Fruit fly (Drosophila melanogaster): Measurements from ENCODE around the gene CG32572.

The CG32572 gene

DNA sequence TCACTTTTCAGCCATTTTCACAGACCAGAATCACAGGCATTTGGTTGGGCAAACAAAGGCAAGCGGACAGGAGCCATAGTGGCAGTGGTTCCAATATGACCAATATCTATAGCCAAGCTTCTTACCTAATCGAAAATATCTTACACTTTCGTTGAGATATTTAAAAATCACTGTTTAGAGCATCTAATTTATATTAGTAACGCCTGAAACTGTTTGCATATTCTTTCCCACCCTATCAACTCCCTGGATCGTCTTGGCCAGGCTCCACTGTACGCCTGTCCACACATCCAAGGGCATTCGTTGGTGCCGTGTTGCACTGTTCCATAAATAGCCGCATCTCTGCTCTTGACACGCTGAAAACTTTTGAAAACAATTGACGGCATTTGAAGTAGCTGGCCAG is 30.5 kb upstream of the CG32572 start (continued):
- TF ChIP-seq CHES-1-like (GFP tag; optimal IDR thresholded peaks at IDR 0.05) (no peak), CG17802 (tag; optimal IDR thresholded peaks at IDR 0.05) (no peak), CG2712 (tag; optimal IDR thresholded peaks at IDR 0.05) (peak; percentile 12), CG3281 (GFP tag; optimal IDR thresholded peaks at IDR 0.05) (no peak), Opbp (GFP tag; IDR thresholded peaks at IDR 0.05; ENCODE audit: partially characterized antibody) (no peak), CG31441 (GFP tag; IDR thresholded peaks at IDR 0.05) (peak; percentile 13; the same call in 1 of the 2 replicates), CG17361 (GFP tag; IDR thresholded peaks at IDR 0.05) (no peak), CG9876 (GFP tag; optimal IDR thresholded peaks at IDR 0.05) (no peak), abd-A (tag; optimal IDR thresholded peaks at IDR 0.05) (no peak), sob (GFP tag; IDR thresholded peaks at IDR 0.05) (no peak), H2.0 (GFP tag; IDR thresholded peaks at IDR 0.05) (peak; percentile 55), CG1603 (tag; optimal IDR thresholded peaks at IDR 0.05) (peak; percentile 42), CG34376 (GFP tag; optimal IDR thresholded peaks at IDR 0.05) (no peak), CG7928 (GFP tag; optimal IDR thresholded peaks at IDR 0.05) (no peak), Dp (GFP tag; optimal IDR thresholded peaks at IDR 0.05) (no peak), zf30C (GFP tag; optimal IDR thresholded peaks at IDR 0.05) (no peak), BtbVII (GFP tag; optimal IDR thresholded peaks at IDR 0.05) (no peak), ac (GFP tag; optimal IDR thresholded peaks at IDR 0.05) (no peak), dmrt99B (tag; optimal IDR thresholded peaks at IDR 0.05) (peak; percentile 27), Hr78 (GFP tag; optimal IDR thresholded peaks at IDR 0.05) (no peak), sens (GFP tag) (peak; percentile 89), HLH3B (GFP tag; IDR thresholded peaks at IDR 0.05) (peak; percentile 44; the same call in 1 of the 2 replicates), gcm (GFP tag; optimal IDR thresholded peaks at IDR 0.05) (no peak), CG8478 (optimal IDR thresholded peaks at IDR 0.05) (no peak), Atf3 (GFP tag; optimal IDR thresholded peaks at IDR 0.05) (no peak), oc (tag; optimal IDR thresholded peaks at IDR 0.05) (no peak), Abd-B (GFP tag; optimal IDR thresholded peaks at IDR 0.05) (no peak), Blimp-1 (GFP tag; optimal IDR thresholded peaks at IDR 0.05) (peak; percentile 28), Xbp1 (GFP tag; optimal IDR thresholded peaks at IDR 0.05) (peak; percentile 5), Antp (GFP tag; optimal IDR thresholded peaks at IDR 0.05) (peak; percentile 9), CG14860 (GFP tag; IDR thresholded peaks at IDR 0.05; ENCODE audit: partially characterized antibody) (no peak), CG17912 (GFP tag; optimal IDR thresholded peaks at IDR 0.05) (no peak), Dfd (GFP tag; optimal IDR thresholded peaks at IDR 0.05) (no peak), Gug (GFP tag; IDR thresholded peaks at IDR 0.05) (peak; percentile 52; the same call in 2 of the 4 replicates), CG7357 (GFP tag; IDR thresholded peaks at IDR 0.05) (no peak), lab (GFP tag; optimal IDR thresholded peaks at IDR 0.05) (no peak), CG11085 (GFP tag; IDR thresholded peaks at IDR 0.05) (no peak), amos (GFP tag; IDR thresholded peaks at IDR 0.05; ENCODE audit: partially characterized antibody) (no peak), ems (GFP tag; optimal IDR thresholded peaks at IDR 0.05) (no peak), ATbp (GFP tag; optimal IDR thresholded peaks at IDR 0.05) (no peak), Atf6 (GFP tag; IDR thresholded peaks at IDR 0.05) (no peak), gem (tag; optimal IDR thresholded peaks at IDR 0.05) (peak; percentile 46), CG12236 (GFP tag; optimal IDR thresholded peaks at IDR 0.05) (no peak), Dbx (GFP tag; IDR thresholded peaks at IDR 0.05) (no peak), CG30403 (GFP tag; optimal IDR thresholded peaks at IDR 0.05) (peak; percentile 21), CG7271 (tag; optimal IDR thresholded peaks at IDR 0.05) (no peak), bcd (GFP tag; optimal IDR thresholded peaks at IDR 0.05) (no peak), peb (GFP tag; IDR thresholded peaks at IDR 0.05) (0 out of 2 replicates have a peak, but pooled peaks have one; percentile 32), cato (GFP tag; optimal IDR thresholded peaks at IDR 0.05; ENCODE audit: borderline replicate concordance) (no peak), sens-2 (GFP tag; IDR thresholded peaks at IDR 0.05) (no peak), eve (GFP tag; optimal IDR thresholded peaks at IDR 0.05) (no peak)
